Worm (Caenorhabditis elegans) whole organism, dauer: ENCODE measurements around the gene acy-4.
"Not testable (repeated sequence)": the region's sequence is repeated elsewhere in the genome, so short reads cannot be mapped to it uniquely, and the experiment has no call there.

Experiments used
- unc-62 ChIP-seq: sonication (generic microtip); optimal IDR thresholded peaks from 2 replicates; lab custom pipeline; 2017; ENCODE audit warnings: missing biosample characterization, missing genetic modification reagents, missing genetic modification characterization

The acy-4 gene

DNA sequence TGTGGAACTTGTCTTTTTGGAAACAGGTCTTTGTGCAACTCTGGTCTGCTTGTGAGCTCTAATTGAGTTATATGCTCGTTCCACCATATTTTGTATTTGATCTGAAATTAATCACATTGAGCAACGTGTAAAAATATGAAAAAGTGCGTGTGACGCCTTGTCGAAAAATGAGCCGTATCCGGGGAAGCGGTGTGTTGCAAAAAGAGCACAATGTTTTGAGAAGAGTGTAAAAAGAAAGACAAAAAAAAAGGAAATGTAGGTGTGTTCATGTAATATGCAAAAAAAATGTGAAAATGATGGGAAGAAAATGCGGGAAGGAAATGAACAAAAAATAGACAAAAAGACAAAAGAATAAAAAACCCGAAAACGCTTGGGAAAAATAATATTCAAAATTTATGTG lies at the start of gene acy-4:
acy-4 (minus strand) TSS at position 101 of the 400 bp plus-strand sequence.
- no peak for TF ChIP-seq unc-62 (GFP tag; lab: Kevin White, UChicago)

DNA sequence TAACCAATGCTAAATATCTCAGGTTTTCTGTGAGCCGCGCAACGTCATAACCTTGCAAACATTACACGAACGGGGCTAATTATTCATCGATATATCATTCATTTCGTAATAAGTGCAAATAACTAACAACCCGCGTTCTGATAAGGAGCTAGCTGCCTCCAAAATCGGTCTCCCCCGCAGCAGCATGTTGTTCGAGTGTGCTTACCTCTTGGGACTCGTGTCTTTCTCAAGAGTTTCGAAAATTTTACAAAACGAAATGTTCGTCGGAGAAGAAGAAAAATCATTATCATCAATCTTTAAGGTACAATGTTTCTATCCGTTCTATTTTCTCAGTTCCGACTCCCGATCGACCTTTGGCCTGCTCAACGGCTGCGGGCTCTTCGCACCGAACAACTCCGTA lies 47.3 kb upstream of the acy-4 start:
- no peak for TF ChIP-seq unc-62 (GFP tag; lab: Kevin White, UChicago)

DNA sequence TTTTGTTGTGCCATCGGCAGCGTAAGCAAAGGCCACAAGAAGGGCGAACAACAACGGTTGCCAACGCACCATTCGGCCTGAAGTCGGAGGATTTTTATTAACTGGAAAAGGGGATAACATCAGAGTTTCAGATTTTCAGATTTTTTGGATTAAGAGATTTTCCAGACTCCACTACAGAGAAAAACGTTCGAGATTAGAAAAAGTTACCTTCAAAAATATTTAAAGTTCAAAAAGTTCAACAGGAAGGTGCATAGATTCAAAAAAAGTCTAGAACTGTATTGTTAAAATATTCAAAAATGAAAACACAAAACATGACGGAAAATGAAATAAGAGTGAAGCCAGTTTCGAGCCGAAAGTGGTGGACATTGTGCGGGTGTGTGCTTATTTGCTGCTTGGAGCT lies 45.3 kb upstream of the acy-4 start, which contains the start of gene pqn-13:
pqn-13 (minus strand) TSS at position 101 of the 400 bp plus-strand sequence.
- TF ChIP-seq unc-62 (GFP tag; lab: Kevin White, UChicago): no peak

DNA sequence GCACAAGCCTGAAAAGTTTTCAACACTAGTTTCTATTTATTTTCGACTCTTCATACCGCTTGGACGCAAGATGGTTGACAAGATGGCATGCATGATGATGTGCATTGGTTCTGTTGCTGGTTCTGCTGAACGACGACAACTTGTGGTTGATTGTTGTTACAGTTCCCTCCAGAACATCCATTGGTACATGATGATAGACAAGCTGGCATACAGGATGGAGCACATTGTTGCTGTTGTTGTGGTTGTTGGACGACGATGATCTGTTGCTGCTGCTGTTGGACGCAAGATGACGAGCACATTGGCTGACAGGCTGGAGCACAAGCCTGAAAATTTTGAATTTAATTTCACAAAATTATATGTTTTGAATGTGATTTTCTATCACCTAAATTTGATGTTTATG lies 41.6 kb upstream of the acy-4 start:
- no peak for TF ChIP-seq unc-62 (GFP tag; lab: Kevin White, UChicago)

DNA sequence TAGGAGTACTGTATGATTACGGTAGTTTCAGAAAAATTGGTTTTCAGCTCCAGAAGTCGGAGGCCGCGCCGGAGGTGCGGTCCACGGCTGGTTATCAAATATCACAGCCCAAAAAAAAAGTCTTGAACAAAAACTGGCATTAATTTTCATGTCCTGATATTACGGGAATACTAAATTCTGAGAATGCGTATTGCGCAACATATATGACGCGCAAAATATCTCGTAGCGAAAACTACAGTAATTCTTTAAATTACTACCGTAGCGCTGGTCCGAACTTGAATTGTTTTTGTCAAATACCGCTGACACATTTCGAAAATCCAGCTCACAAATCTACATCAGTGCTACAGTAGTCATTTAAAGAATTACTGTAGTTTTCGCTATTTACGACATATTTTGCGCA lies 38.3 kb upstream of the acy-4 start:
- no peak for TF ChIP-seq unc-62 (GFP tag; lab: Kevin White, UChicago)

DNA sequence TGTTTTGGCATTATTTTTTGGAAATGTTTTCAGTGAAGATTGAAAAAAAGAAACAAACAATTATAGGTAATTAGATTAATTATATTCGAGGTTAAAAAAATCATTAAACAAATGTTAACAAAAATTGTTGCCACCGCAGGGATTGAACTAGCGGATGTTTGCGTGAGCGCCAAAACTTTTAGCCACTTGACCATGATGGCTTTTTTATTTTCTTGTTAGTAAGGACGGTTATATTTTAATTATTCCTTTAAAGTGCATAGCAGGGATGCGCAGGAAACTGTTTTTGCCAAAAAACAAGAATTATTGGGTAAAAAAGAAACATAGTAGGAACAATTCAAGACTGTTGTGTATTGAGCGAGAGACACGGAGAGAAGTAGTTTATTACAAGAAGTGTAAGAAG lies 36.6 kb upstream of the acy-4 start:
- TF ChIP-seq unc-62 (GFP tag; lab: Kevin White, UChicago): no peak

DNA sequence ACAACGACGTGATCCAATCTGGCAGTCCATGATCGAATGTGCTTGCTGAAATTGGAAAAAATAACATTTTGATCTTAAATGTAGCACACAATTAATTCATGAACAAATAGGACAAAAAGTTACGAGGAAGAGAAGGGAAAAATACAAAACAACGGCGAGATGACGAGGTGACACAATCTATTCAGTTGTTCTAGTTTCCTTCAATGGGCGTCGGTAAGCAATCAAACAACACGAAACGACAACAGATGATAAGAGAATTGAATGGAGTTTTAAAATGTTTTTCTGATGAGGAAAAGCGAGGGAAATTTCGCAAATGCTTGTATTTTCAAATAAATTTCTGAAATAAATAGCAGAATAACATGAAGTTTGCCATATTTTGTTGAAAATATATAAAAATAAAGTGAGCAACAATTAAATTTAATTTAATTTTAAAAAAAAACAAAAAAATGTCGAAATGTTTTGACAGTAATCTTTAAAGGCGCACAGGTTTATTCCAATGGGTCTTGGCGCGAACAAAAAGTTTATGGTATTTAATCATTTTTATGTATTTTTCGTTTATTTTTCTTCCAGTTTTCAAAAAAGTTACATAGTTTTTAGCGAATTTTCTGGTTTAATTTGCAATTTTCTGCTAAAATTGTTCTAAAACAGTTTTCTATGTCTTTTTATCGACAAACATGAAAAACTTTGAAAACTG lies 35.5 kb upstream of the acy-4 start, which contains the start of gene C14C11.7:
C14C11.7 (minus strand) TSS at position 51 of the 694 bp plus-strand sequence.
- no peak for TF ChIP-seq unc-62 (GFP tag; lab: Kevin White, UChicago)

DNA sequence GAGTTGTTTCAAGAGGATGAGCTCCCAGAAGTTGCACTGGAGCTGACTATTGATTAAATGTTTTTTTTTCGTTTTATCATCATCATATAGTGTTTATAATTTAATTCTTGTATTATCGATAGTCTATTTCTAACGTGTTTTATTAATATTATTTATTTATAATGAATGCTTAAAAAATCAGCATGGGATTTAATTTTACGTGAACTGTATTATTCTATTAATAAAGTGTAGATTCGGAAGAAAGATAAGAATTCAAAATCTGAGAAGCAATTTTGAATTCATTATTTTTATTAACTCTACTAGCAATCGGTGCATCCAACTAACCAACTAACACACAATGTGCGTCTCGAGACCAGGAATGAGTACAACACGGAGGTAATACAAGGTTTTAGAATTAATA lies 32.6 kb upstream of the acy-4 start, which contains the start of gene C14C11.1:
C14C11.1 (plus strand) TSS at position 301 of the 400 bp plus-strand sequence.
- not testable (repeated sequence) for TF ChIP-seq unc-62 (GFP tag; lab: Kevin White, UChicago)

DNA sequence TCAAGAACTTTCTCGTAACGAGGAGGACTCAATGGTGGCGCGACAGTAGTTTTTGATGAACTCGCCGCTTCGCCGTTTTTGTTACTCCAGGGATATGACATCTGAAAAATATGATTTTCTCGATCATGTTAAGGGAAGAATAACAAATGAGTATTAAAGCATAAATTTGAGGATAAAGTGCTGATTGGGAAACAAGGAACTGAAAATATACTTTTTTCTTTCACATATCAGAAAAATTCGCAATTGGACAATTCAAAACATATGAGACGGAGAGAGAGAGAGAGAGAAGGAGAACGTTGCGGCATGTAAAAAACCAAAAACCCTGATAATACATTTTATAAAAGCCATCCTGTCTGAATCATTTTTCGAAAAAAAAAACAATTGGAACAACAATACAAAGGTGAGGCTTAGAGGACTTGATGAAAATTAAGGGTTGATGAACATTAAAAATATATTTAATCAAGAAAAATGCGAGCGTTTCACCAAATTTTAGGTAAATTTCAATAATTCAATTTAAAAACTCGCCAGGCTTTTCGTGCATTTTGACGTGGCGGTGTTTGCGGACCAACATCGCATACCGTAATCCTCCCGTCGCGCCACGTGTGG lies 30.0 kb upstream of the acy-4 start, which contains the start of the genes mut-14 and C14C11.2:
mut-14 (minus strand) TSS at position 101 of the 606 bp plus-strand sequence.
C14C11.2 (plus strand) TSS at position 556 of the 606 bp plus-strand sequence.
- no peak for TF ChIP-seq unc-62 (GFP tag; lab: Kevin White, UChicago)

DNA sequence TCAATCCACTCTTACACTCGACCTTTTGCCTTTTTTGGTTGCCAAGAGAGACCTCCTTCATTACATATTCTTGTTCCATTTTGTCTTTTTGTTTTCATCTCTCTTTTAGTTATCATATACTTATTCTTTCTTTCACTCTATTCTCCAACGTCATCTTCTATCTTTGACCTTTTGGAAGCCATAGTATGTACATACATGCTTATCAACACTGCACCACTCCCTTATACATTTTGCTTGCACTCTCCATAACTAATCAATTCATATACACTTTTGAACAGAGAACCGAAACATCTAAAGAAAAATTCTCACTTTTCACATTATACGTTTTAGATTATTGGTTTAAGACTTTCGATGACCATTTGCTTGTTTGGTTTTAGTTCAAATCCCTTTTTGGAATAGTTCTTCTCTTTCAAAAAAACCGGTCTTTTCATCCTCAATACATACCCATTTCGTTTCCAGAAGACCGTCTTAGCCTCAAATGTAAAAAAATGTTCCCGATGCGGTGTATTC lies 23.4 kb upstream of the acy-4 start, which contains the start of gene hex-2:
hex-2 (plus strand) TSS at position 460 of the 510 bp plus-strand sequence.
- no peak for TF ChIP-seq unc-62 (GFP tag; lab: Kevin White, UChicago)

DNA sequence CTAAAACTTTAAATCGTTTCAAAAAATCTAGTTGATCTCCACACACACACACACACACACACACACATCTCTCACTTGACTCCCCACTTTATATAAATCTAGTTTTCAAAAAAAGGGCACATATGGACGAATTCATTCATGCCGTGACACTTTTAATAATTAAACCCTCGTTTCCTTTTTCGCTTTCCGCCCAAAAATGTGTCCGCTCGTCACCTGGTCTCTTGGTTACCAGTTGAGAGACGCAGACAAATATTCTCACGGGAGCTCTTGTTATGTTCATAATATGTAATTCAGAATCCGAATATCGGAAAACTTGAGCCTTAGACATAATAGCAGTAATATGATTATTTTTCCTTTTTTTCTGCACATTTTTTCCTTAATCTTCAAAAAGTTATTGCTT lies 21.2 kb upstream of the acy-4 start:
- no peak for TF ChIP-seq unc-62 (GFP tag; lab: Kevin White, UChicago)

DNA sequence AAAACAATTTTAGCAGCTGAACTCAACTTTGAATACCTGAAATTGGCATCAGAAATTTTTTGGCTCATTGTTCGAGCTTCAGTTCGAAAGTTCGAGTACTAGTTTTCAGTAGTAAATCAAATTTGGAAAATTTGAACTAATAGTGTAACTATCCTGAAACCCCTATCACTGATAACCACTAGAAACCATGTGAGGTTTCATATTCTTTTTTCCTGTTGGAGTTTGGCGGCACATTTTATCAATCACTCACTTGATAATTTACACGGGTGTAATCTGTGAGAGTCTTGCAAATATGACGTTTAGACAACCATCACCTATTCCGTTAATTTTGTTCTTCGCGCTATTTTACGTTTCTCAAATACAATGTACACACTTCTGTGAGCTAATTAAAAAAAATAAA lies 16.7 kb upstream of the acy-4 start, which contains the start of gene C14C11.4:
C14C11.4 (plus strand) TSS at position 252 of the 400 bp plus-strand sequence.
- no peak for TF ChIP-seq unc-62 (GFP tag; lab: Kevin White, UChicago)

DNA sequence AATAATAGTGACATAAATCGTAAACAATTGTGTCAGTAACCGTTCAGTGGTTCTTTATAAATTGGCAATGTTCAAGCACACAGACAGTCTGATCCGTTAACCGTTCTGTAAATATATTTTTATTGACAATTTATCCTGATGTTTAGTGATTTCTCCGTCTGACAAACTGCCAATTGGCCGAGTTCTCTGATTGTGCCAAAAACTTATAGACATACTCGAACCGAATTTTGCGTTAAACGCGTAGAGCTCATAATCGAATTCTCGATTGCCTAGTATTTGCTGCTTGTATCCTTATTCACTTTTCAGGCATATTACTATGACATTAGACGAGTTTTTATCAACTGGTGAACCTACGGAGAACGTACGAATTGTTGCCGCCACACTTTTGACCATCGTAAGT lies 13.5 kb upstream of the acy-4 start, which contains the start of gene srx-117:
srx-117 (plus strand) TSS at position 301 of the 400 bp plus-strand sequence.
- no peak for TF ChIP-seq unc-62 (GFP tag; lab: Kevin White, UChicago)

DNA sequence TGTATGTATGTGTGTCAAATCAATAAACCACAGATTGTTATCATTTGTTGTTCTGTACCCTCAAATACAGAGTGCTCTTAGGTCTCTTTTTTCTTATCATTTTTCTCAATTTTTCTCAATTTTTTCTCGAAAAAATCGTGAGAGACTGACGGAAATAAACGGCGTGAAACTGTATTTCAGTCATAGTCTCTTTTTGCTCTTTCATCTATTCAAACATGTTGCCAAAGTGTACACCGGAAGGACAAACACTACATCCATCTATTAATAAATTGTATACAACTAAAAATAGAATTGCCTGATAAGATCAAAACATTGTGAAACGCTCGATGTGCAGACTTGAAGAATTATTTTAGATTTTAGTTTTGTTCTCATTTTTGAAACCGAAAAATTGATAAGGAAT lies 3.8 kb upstream of the acy-4 start:
- TF ChIP-seq unc-62 (GFP tag; lab: Kevin White, UChicago): no peak

DNA sequence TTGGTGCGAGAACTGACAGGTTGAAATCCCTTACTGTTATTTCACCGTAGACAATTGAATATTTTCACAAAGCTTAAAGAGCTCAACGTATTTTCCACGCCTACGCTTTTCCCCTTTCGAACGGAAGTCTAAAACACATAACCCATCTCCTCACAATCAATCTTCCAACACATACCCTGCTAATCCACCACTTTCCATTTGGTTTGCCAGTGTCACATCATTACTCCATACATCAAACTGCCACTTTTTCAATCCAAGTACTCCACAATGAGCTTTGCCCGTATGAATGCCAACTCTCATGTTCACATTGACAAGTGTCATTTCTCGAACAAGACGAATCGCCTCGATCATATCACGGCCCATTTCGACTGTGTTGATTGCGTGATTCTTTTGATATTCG lies 2.7 kb downstream of the acy-4 start:
- TF ChIP-seq unc-62 (GFP tag; lab: Kevin White, UChicago): no peak

DNA sequence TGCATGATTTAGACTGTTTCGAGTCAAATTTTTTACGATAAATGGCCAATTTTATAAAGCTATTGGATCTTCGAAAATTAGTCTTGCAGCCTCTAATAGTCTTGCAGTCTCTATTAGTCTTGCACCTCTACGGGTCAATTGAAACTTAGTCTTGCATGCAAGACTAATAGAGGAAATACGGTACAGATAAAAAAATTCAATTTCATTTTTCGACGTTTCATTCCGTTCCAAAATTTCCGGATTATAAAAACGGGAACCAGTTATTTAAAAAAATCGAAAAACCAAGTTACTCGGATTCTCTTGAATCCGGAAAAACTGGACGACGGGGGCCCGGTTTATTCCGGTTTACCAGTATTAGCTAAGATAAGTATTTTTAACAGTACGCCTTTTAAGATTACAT lies 9.3 kb downstream of the acy-4 start, which contains the start of gene M03E7.1:
M03E7.1 (plus strand) TSS at position 301 of the 400 bp plus-strand sequence.
- no peak for TF ChIP-seq unc-62 (GFP tag; lab: Kevin White, UChicago)
